Fruit fly (Drosophila melanogaster) whole organism, embryonic: ENCODE data around the gene Ir31a.

Experiments
- CG11723 ChIP-seq: fragments of 200-800 bp; sonication (Bioruptor generic); optimal IDR thresholded peaks from 2 replicates; lab custom pipeline; 2017; ENCODE audit warnings: missing biosample characterization, mild to moderate bottlenecking, missing genetic modification characterization
- CG12155 ChIP-seq: fragments of 200-800 bp; sonication (Bioruptor generic); optimal IDR thresholded peaks from 3 replicates; lab custom pipeline; 2016; ENCODE audit warnings: missing biosample characterization, missing genetic modification characterization
- CG1602 ChIP-seq: fragments of 200-800 bp; sonication (Bioruptor generic); optimal IDR thresholded peaks from 3 replicates; lab custom pipeline; 2016; ENCODE audit warnings: missing biosample characterization, missing genetic modification characterization
- CG16863 ChIP-seq: fragments of 200-800 bp; sonication (Bioruptor generic); optimal IDR thresholded peaks from 3 replicates; lab custom pipeline; 2016; ENCODE audit warnings: missing biosample characterization, missing genetic modification characterization
- CG17186 ChIP-seq: fragments of 200-800 bp; sonication (Bioruptor generic); optimal IDR thresholded peaks from 3 replicates; lab custom pipeline; 2017; ENCODE audit warnings: missing biosample characterization, missing genetic modification reagents, missing genetic modification characterization
- CG17385 ChIP-seq: fragments of 200-800 bp; sonication (Bioruptor generic); optimal IDR thresholded peaks from 3 replicates; lab custom pipeline; 2018; ENCODE audit warnings: missing biosample characterization, mild to moderate bottlenecking, missing genetic modification characterization
- CG17568 ChIP-seq: fragments of 200-800 bp; sonication (Bioruptor generic); optimal IDR thresholded peaks from 2 replicates; lab custom pipeline; 2018; ENCODE audit warnings: missing biosample characterization, mild to moderate bottlenecking, missing genetic modification characterization, moderate library complexity
- CG18619 ChIP-seq: fragments of 200-800 bp; sonication (Bioruptor generic); optimal IDR thresholded peaks from 3 replicates; lab custom pipeline; 2017; ENCODE audit warnings: missing biosample characterization, mild to moderate bottlenecking, missing genetic modification characterization
- CG2129 ChIP-seq: fragments of 200-800 bp; sonication (Bioruptor generic); IDR thresholded peaks from 2 replicates; pipeline ENCODE4 v1.3.6; 2022; ENCODE audit warnings: missing biosample characterization, missing genetic modification characterization; ENCODE audit not compliant: partially characterized antibody
- CG34422 ChIP-seq: fragments of 200-800 bp; sonication (Bioruptor generic); IDR thresholded peaks from 3 replicates; pipeline ENCODE4 v1.3.6; 2022; ENCODE audit warnings: missing biosample characterization, missing genetic modification characterization
- CG4328 ChIP-seq: fragments of 200-800 bp; sonication (Bioruptor generic); optimal IDR thresholded peaks from 3 replicates; lab custom pipeline; 2017; ENCODE audit warnings: missing biosample characterization, missing genetic modification reagents, missing genetic modification characterization
- CG4404 ChIP-seq: fragments of 200-800 bp; sonication (Bioruptor generic); IDR thresholded peaks from 2 replicates; pipeline ENCODE4 v1.3.6; 2022; ENCODE audit warnings: missing biosample characterization, missing genetic modification characterization
- CG6254 ChIP-seq: fragments of 200-800 bp; sonication (Bioruptor generic); optimal IDR thresholded peaks from 3 replicates; lab custom pipeline; 2017; ENCODE audit warnings: mild to moderate bottlenecking, missing biosample characterization, missing genetic modification reagents, missing genetic modification characterization
- CG9727 ChIP-seq: fragments of 200-800 bp; sonication (Bioruptor generic); optimal IDR thresholded peaks from 3 replicates; lab custom pipeline; 2017; ENCODE audit warnings: missing biosample characterization, mild to moderate bottlenecking, missing genetic modification characterization
- Chrac-16 ChIP-seq: fragments of 200-800 bp; sonication (Bioruptor generic); optimal IDR thresholded peaks from 3 replicates; lab custom pipeline; 2016; ENCODE audit warnings: missing biosample characterization, missing genetic modification characterization
- Doc3 ChIP-seq: fragments of 200-800 bp; sonication (Bioruptor generic); IDR thresholded peaks from 3 replicates; pipeline ENCODE4 v1.3.6; 2022; ENCODE audit warnings: missing biosample characterization, missing genetic modification characterization; ENCODE audit not compliant: partially characterized antibody
- Dp ChIP-seq: fragments of 200-800 bp; sonication (Bioruptor generic); optimal IDR thresholded peaks from 2 replicates; lab custom pipeline; 2018; ENCODE audit warnings: missing biosample characterization, mild to moderate bottlenecking, missing genetic modification characterization, moderate library complexity
- Ets97D ChIP-seq: fragments of 200-800 bp; sonication (Bioruptor generic); optimal IDR thresholded peaks from 3 replicates; lab custom pipeline; 2016; ENCODE audit warnings: missing biosample characterization, missing genetic modification characterization
- HLH4C ChIP-seq: fragments of 200-800 bp; sonication (Bioruptor generic); IDR thresholded peaks from 3 replicates; pipeline ENCODE4 v1.3.6; 2022; ENCODE audit warnings: missing biosample characterization, missing genetic modification characterization; ENCODE audit not compliant: partially characterized antibody
- HmgD ChIP-seq: fragments of 200-800 bp; sonication (Bioruptor generic); optimal IDR thresholded peaks from 3 replicates; lab custom pipeline; 2016; ENCODE audit warnings: missing biosample characterization, missing genetic modification characterization
- Hr39 ChIP-seq: fragments of >200 bp; optimal IDR thresholded peaks from 2 replicates; lab custom pipeline; 2017
- Jarid2 ChIP-seq: fragments of 200-800 bp; sonication (Bioruptor generic); optimal IDR thresholded peaks from 3 replicates; lab custom pipeline; 2017; ENCODE audit warnings: mild to moderate bottlenecking, missing biosample characterization, missing genetic modification reagents, missing genetic modification characterization
- Lpt ChIP-seq: fragments of >200 bp; optimal IDR thresholded peaks from 2 replicates; lab custom pipeline; 2018; ENCODE audit warnings: missing biosample characterization, missing genetic modification characterization
- Mes4 ChIP-seq: fragments of 200-800 bp; sonication (Bioruptor generic); optimal IDR thresholded peaks from 2 replicates; lab custom pipeline; 2016; ENCODE audit warnings: missing biosample characterization, missing genetic modification characterization
- NFAT ChIP-seq: fragments of 200-800 bp; sonication (Bioruptor generic); IDR thresholded peaks from 2 replicates; pipeline ENCODE4 v1.3.6; 2022; ENCODE audit warnings: missing biosample characterization, missing genetic modification characterization
- Pdp1 ChIP-seq, 2 experiments: fragments of 200-800 bp; sonication (Bioruptor generic); optimal IDR thresholded peaks; 3 replicates each; lab custom pipeline; 2016; ENCODE audit warnings: missing biosample characterization in 2 of 2, missing genetic modification characterization in 2 of 2, mild to moderate bottlenecking in 1 of 2, moderate library complexity in 1 of 2
- Rfx ChIP-seq: fragments of 200-800 bp; sonication (Bioruptor generic); IDR thresholded peaks from 2 replicates; pipeline ENCODE4 v1.3.6; 2022; ENCODE audit warnings: missing biosample characterization, missing genetic modification characterization
- Scr ChIP-seq: fragments of 200-800 bp; sonication (Bioruptor generic); IDR thresholded peaks from 2 replicates; pipeline ENCODE4 v1.3.6; 2022; ENCODE audit warnings: missing biosample characterization, missing genetic modification characterization; ENCODE audit not compliant: partially characterized antibody
- Xbp1 ChIP-seq: fragments of 200-800 bp; sonication (Bioruptor generic); optimal IDR thresholded peaks from 3 replicates; lab custom pipeline; 2016; ENCODE audit warnings: missing biosample characterization, mild to moderate bottlenecking, missing genetic modification characterization
- al ChIP-seq: fragments of 200-800 bp; sonication (Bioruptor generic); IDR thresholded peaks from 2 replicates; pipeline ENCODE4 v1.3.6; 2022; ENCODE audit warnings: missing biosample characterization, missing genetic modification characterization
- ap ChIP-seq: fragments of 200-800 bp; sonication (Bioruptor generic); IDR thresholded peaks from 2 replicates; pipeline ENCODE4 v1.3.6; 2022; ENCODE audit warnings: missing biosample characterization, missing genetic modification characterization
- az2 ChIP-seq: fragments of 200-800 bp; sonication (Bioruptor generic); optimal IDR thresholded peaks from 3 replicates; lab custom pipeline; 2016; ENCODE audit warnings: missing biosample characterization, missing genetic modification characterization
- btn ChIP-seq: fragments of 200-800 bp; sonication (Bioruptor generic); optimal IDR thresholded peaks from 2 replicates; lab custom pipeline; 2016; ENCODE audit warnings: missing biosample characterization, missing genetic modification characterization
- chif ChIP-seq, 2 experiments: fragments of 200-800 bp; sonication (Bioruptor generic); optimal IDR thresholded peaks; 3 replicates each; lab custom pipeline; 2016; ENCODE audit warnings: missing biosample characterization in 2 of 2, missing genetic modification characterization in 2 of 2
- chinmo ChIP-seq: fragments of 200-800 bp; sonication (Bioruptor generic); IDR thresholded peaks from 4 replicates; pipeline ENCODE4 v1.3.6; 2022; ENCODE audit warnings: missing biosample characterization, missing genetic modification characterization; ENCODE audit not compliant: partially characterized antibody
- chn ChIP-seq: fragments of 200-800 bp; sonication (Bioruptor generic); optimal IDR thresholded peaks from 2 replicates; lab custom pipeline; 2016; ENCODE audit warnings: missing biosample characterization, missing genetic modification characterization
- dati ChIP-seq: fragments of 200-800 bp; sonication (Bioruptor generic); IDR thresholded peaks from 2 replicates; pipeline ENCODE4 v1.3.6; 2022; ENCODE audit warnings: missing biosample characterization, missing genetic modification characterization
- gro ChIP-seq: fragments of 200-800 bp; sonication (Bioruptor generic); optimal IDR thresholded peaks from 2 replicates; lab custom pipeline; 2016; ENCODE audit warnings: missing biosample characterization, missing genetic modification characterization
- hb ChIP-seq: fragments of 200-800 bp; sonication (Bioruptor generic); IDR thresholded peaks from 3 replicates; pipeline ENCODE4 v1.3.6; 2022; ENCODE audit warnings: missing biosample characterization, missing genetic modification characterization; ENCODE audit not compliant: partially characterized antibody
- hkb ChIP-seq, 2 experiments: fragments of 200-800 bp in 1 of 2; fragments of >200 bp in 1 of 2; sonication (Bioruptor generic) in 1 of 2; IDR thresholded peaks in 1 of 2; optimal IDR thresholded peaks in 1 of 2; 2 replicates each; pipeline versions ENCODE4 v1.3.6 to Lab custom; 2017 to 2022; ENCODE audit warnings: missing biosample characterization in 1 of 2, missing genetic modification characterization in 1 of 2
- hth ChIP-seq: fragments of >200 bp; optimal IDR thresholded peaks from 2 replicates; lab custom pipeline; 2017; ENCODE audit warnings: inconsistent platforms
- ken ChIP-seq: fragments of 200-800 bp; sonication (Bioruptor generic); IDR thresholded peaks from 3 replicates; pipeline ENCODE4 v1.3.6; 2022; ENCODE audit warnings: missing biosample characterization, missing genetic modification characterization
- mam ChIP-seq: fragments of 200-800 bp; sonication (Bioruptor generic); optimal IDR thresholded peaks from 3 replicates; lab custom pipeline; 2016; ENCODE audit warnings: missing biosample characterization, missing genetic modification characterization
- nau ChIP-seq: fragments of 200-800 bp; sonication (Bioruptor generic); optimal IDR thresholded peaks from 3 replicates; lab custom pipeline; 2017; ENCODE audit warnings: missing biosample characterization, mild to moderate bottlenecking, missing genetic modification characterization, missing genetic modification reagents
- nmo ChIP-seq: fragments of 200-800 bp; sonication (Bioruptor generic); optimal IDR thresholded peaks from 2 replicates; lab custom pipeline; 2018; ENCODE audit warnings: missing biosample characterization, mild to moderate bottlenecking, missing genetic modification characterization, moderate library complexity
- phol ChIP-seq: fragments of 200-800 bp; sonication (Bioruptor generic); optimal IDR thresholded peaks from 3 replicates; lab custom pipeline; 2018; ENCODE audit warnings: missing biosample characterization, mild to moderate bottlenecking, missing genetic modification characterization, moderate library complexity
- slou ChIP-seq: fragments of 200-800 bp; sonication (Bioruptor generic); optimal IDR thresholded peaks from 3 replicates; lab custom pipeline; 2016; ENCODE audit warnings: missing biosample characterization, missing genetic modification characterization
- tx ChIP-seq: fragments of 200-800 bp; sonication (Bioruptor generic); optimal IDR thresholded peaks from 2 replicates; lab custom pipeline; 2016; ENCODE audit warnings: missing biosample characterization, missing genetic modification characterization
- unc-4 ChIP-seq: fragments of 200-800 bp; sonication (Bioruptor generic); IDR thresholded peaks from 2 replicates; pipeline ENCODE4 v1.3.6; 2022; ENCODE audit warnings: missing biosample characterization, missing genetic modification characterization; ENCODE audit not compliant: partially characterized antibody
- wdn ChIP-seq: fragments of 200-800 bp; sonication (Bioruptor generic); IDR thresholded peaks from 2 replicates; pipeline ENCODE4 v1.3.6; 2022; ENCODE audit warnings: missing biosample characterization, missing genetic modification characterization

Gene Ir31a

DNA sequence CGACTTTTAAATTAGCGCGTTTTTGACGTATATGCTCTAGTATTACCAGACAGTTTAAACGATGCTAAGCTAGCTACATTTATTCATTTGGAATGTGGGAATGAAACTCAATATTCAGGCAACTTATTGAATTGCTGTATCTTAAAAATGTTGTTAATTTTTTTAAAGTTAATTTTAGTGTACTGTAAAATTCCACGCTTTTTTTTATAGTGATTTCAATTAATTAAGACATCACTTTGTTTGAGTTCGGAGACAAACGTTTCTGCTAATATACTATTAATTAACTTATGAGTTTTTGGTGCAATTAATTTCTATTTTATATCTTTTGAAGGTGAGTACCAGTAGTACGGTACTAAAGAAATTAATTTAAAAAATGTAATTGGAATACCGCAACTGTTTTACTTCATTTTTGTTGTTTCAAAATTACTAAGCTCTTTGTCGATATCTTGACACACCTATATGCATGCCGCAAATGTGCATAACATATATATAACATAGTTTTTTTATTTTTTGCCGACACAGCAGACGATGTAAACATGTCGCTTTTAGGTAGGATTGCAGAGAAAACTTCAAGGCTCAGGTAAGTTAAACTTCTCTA, 19.1 kb upstream of the Ir31a start, which contains the start of the genes Cdk1 and mRpS7:
Gene Cdk1 (minus strand): TSS at position 55 of the 598 bp plus-strand sequence.
Gene mRpS7 (plus strand): TSS at position 455 of the 598 bp plus-strand sequence.
- TF ChIP-seq nau (peak; percentile 12), CG17385 (peak; percentile 68), Jarid2 (no peak), Rfx (GFP tag; lab: Robert Waterston, UW) (peak; percentile 70), az2 (GFP tag; lab: Kevin White, UChicago) (peak; percentile 67), Pdp1 (GFP tag; optimal IDR thresholded peaks at IDR 0.05; lab: Kevin White, UChicago) (peak in 1 of 2 experiments; percentile 56), tx (GFP tag; lab: Kevin White, UChicago) (peak; percentile 44), CG4328 (GFP tag; lab: Kevin White, UChicago) (no peak), Dp (GFP tag; lab: Kevin White, UChicago) (peak; percentile 74), NFAT (no peak), Lpt (GFP tag; lab: Kevin White, UChicago) (no peak), mam (GFP tag; lab: Kevin White, UChicago) (peak; percentile 56), CG6254 (GFP tag; lab: Kevin White, UChicago) (peak; percentile 38), hkb (optimal IDR thresholded peaks at IDR 0.05; lab: Kevin White, UChicago) (no peak), hkb (GFP tag; IDR thresholded peaks at IDR 0.05; lab: Robert Waterston, UW) (peak; percentile 82), unc-4 (no peak), Doc3 (GFP tag; lab: Robert Waterston, UW) (no peak), Xbp1 (GFP tag; lab: Kevin White, UChicago) (peak; percentile 77), chif (GFP tag; optimal IDR thresholded peaks at IDR 0.05; lab: Kevin White, UChicago) (peak; percentile 17 to 53), gro (no peak), Ets97D (GFP tag; lab: Kevin White, UChicago) (peak; percentile 31), CG1602 (GFP tag; lab: Kevin White, UChicago) (peak; percentile 70), CG18619 (GFP tag; lab: Kevin White, UChicago) (peak; percentile 72), nmo (GFP tag; lab: Kevin White, UChicago) (peak; percentile 92), CG34422 (peak; percentile 34; the same call in 2 of the 3 replicates), phol (tag; lab: Kevin White, UChicago) (peak; percentile 89), Mes4 (GFP tag; lab: Kevin White, UChicago) (peak; percentile 47), CG11723 (GFP tag; lab: Kevin White, UChicago) (peak; percentile 86), Hr39 (lab: Kevin White, UChicago) (no peak), chinmo (GFP tag; lab: Robert Waterston, UW) (no peak), CG12155 (GFP tag; lab: Kevin White, UChicago) (peak; percentile 69), dati (peak; percentile 16; the same call in 1 of the 2 replicates), CG9727 (GFP tag; lab: Kevin White, UChicago) (peak; percentile 77), Chrac-16 (GFP tag; lab: Kevin White, UChicago) (peak; percentile 76), HLH4C (GFP tag; lab: Robert Waterston, UW) (no peak), CG17568 (GFP tag; lab: Kevin White, UChicago) (no peak), al (GFP tag; lab: Robert Waterston, UW) (peak; percentile 54), ap (GFP tag; lab: Robert Waterston, UW) (0 out of 2 replicates have a peak, but pooled peaks have one; percentile 40), CG17186 (GFP tag; lab: Kevin White, UChicago) (peak; percentile 30), slou (peak; percentile 45), hth (no peak), chn (GFP tag; lab: Kevin White, UChicago) (peak; percentile 44), CG4404 (GFP tag; lab: Robert Waterston, UW) (peak; percentile 48), ken (GFP tag; lab: Robert Waterston, UW) (peak; percentile 66; the same call in 2 of the 3 replicates), Scr (no peak), btn (GFP tag; lab: Kevin White, UChicago) (no peak), CG16863 (GFP tag; lab: Kevin White, UChicago) (peak; percentile 71), wdn (no peak), CG2129 (GFP tag; lab: Robert Waterston, UW) (no peak), hb (GFP tag; lab: Robert Waterston, UW) (no peak), HmgD (GFP tag; lab: Kevin White, UChicago) (peak; percentile 36)
